Fruit fly (Drosophila melanogaster) Kc167 (cell line): ENCODE measurements around the gene aqz.

Source experiments
- Myc ChIP-seq: fragments of >200 bp; optimal IDR thresholded peaks from 2 replicates; lab custom pipeline; 2017; ENCODE audit warnings: missing external identifiers
- Sin3A ChIP-seq: fragments of >200 bp; optimal IDR thresholded peaks from 2 replicates; lab custom pipeline; 2018; ENCODE audit warnings: missing external identifiers
- h ChIP-seq: fragments of >200 bp; optimal IDR thresholded peaks from 3 replicates; lab custom pipeline; 2018; ENCODE audit warnings: missing external identifiers
- insv ChIP-seq: fragments of >200 bp; optimal IDR thresholded peaks from 3 replicates; lab custom pipeline; 2018; ENCODE audit warnings: missing external identifiers
- psq ChIP-seq: fragments of >200 bp; optimal IDR thresholded peaks from 2 replicates; lab custom pipeline; 2017; ENCODE audit warnings: missing external identifiers
- ttk ChIP-seq: sonication (Bioruptor generic); optimal IDR thresholded peaks from 2 replicates; lab custom pipeline; 2017; ENCODE audit warnings: missing external identifiers

The aqz gene

DNA sequence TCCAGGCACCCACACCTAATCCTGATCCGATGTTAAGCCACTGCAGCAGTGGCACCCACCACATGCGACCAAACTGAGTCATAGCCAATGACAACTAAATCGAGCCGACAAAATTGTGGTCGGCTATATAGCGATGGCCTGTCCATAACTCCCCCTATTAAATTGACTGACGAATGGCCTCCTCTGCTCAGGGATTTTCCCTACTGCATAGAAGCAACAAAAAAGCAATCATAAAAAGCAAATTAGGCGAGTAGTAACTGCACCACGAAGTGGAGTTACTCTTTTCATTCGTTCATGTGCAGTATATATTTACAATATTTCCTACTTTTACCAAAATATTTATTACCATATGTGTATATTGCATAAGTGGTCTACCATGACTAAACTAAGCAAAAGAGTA, 47.9 kb downstream of the aqz start, which contains the start of gene CG13318:
TSS of gene CG13318 (minus strand) at position 101 of the 400 bp plus-strand sequence.
- TF ChIP-seq psq (no peak), h (lab: Kevin White, UChicago) (no peak), Myc (no peak), Sin3A (lab: Kevin White, UChicago) (no peak), ttk (no peak), insv (lab: Kevin White, UChicago) (no peak)

DNA sequence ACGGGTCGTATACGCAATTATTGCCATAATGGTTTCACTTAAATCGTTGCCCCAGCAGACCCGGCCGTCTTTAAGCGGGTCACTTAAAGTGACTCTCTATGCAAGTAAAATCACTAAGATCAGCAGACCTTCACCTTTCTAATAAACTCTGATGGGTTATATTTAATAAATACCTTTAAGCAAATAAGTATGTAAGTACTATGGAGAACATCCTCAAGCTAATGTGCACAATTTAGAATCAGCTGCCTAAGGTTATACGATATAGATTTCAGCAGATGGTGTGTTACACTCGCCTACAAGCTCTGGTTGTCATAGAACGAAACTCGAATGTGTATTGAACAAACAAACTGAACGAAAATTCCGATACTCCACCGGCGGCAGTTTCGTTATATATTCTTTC, 51.4 kb downstream of the aqz start, which contains the start of gene CG8236:
TSS of gene CG8236 (plus strand) at position 301 of the 400 bp plus-strand sequence.
- TF ChIP-seq h (lab: Kevin White, UChicago), result no peak
- TF ChIP-seq ttk, result no peak

DNA sequence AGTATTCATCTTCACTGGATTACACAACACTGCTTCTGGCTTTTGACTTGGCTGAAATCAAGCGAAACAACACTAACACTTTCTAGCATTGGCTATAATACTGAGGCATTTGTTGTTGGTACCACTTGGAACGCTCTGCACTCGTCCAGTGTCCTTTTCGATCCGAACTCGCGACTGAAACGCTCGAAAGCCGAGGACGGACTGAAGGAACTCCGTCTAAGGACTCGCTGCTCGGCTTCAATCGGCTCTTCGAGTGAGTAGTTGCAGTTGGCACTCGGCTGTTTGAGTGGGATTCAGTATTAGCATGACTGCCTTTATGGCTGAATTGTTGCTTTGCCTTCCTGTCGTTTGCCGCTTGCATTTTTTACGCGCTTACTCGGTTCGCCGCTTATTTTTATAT, 52.5 kb downstream of the aqz start, which contains the start of the genes CG34135 and CG11768:
TSS of gene CG34135 (minus strand) at position 194 of the 400 bp plus-strand sequence.
TSS of gene CG11768 (minus strand) at position 203 of the 400 bp plus-strand sequence.
- no peak for TF ChIP-seq Sin3A (lab: Kevin White, UChicago)
- TF ChIP-seq h (lab: Kevin White, UChicago), result no peak
- no peak for TF ChIP-seq psq
